Fruit fly (Drosophila melanogaster) whole organism, wandering third instar larva: ENCODE data around the gene CG17198.

Experiments
- Abd-B ChIP-seq: fragments of >200 bp; optimal IDR thresholded peaks from 2 replicates; lab custom pipeline; 2017; ENCODE audit warnings: missing biosample characterization, missing genetic modification characterization
- CG32264 ChIP-seq: fragments of 200-800 bp; sonication (Bioruptor generic); optimal IDR thresholded peaks from 2 replicates; lab custom pipeline; 2016; ENCODE audit warnings: missing biosample characterization, missing genetic modification characterization
- CG9705 ChIP-seq: fragments of 200-800 bp; sonication (Bioruptor generic); optimal IDR thresholded peaks from 2 replicates; lab custom pipeline; 2018; ENCODE audit warnings: missing biosample characterization, mild to moderate bottlenecking, missing genetic modification characterization
- CrebA ChIP-seq: fragments of 200-800 bp; sonication (Bioruptor generic); optimal IDR thresholded peaks from 2 replicates; lab custom pipeline; 2016; ENCODE audit warnings: missing biosample characterization, mild to moderate bottlenecking, missing genetic modification characterization, borderline replicate concordance
- Dfd ChIP-seq: fragments of >200 bp; optimal IDR thresholded peaks from 2 replicates; lab custom pipeline; 2017; ENCODE audit warnings: missing biosample characterization, missing genetic modification characterization
- Dif ChIP-seq: fragments of 200-275, 200-300 bp; sonication (Bioruptor generic); optimal IDR thresholded peaks from 2 replicates; lab custom pipeline; 2018; ENCODE audit warnings: missing biosample characterization, missing genetic modification characterization; ENCODE audit not compliant: partially characterized antibody
- GATAd ChIP-seq: sonication (Bioruptor generic); optimal IDR thresholded peaks from 2 replicates; lab custom pipeline; 2016; ENCODE audit warnings: missing biosample characterization, missing genetic modification characterization
- HLH106 ChIP-seq: fragments of 200-800 bp; optimal IDR thresholded peaks from 3 replicates; lab custom pipeline; 2019; ENCODE audit warnings: missing biosample characterization, mild to moderate bottlenecking, missing genetic modification characterization, moderate library complexity
- Hr78 ChIP-seq: fragments of >200 bp; optimal IDR thresholded peaks from 2 replicates; lab custom pipeline; 2017; ENCODE audit warnings: missing biosample characterization, missing genetic modification characterization
- Hr83 ChIP-seq: fragments of 200-300 bp; sonication (Bioruptor generic); optimal IDR thresholded peaks from 2 replicates; lab custom pipeline; 2016; ENCODE audit warnings: missing biosample characterization, mild to moderate bottlenecking, missing genetic modification characterization, moderate library complexity; ENCODE audit not compliant: poor library complexity, severe bottlenecking
- Jra ChIP-seq: sonication (Bioruptor generic); optimal IDR thresholded peaks from 2 replicates; lab custom pipeline; 2016; ENCODE audit warnings: missing biosample characterization, missing genetic modification characterization
- Mio ChIP-seq: sonication (Bioruptor generic); optimal IDR thresholded peaks from 2 replicates; lab custom pipeline; 2016; ENCODE audit warnings: missing biosample characterization, missing genetic modification characterization
- Myc ChIP-seq: fragments of >200 bp; optimal IDR thresholded peaks from 2 replicates; lab custom pipeline; 2017
- N ChIP-seq: fragments of >200 bp; optimal IDR thresholded peaks from 2 replicates; lab custom pipeline; 2018; ENCODE audit warnings: missing biosample characterization, missing external identifiers, missing genetic modification characterization
- OdsH ChIP-seq: fragments of 200-800 bp; sonication (Bioruptor generic); optimal IDR thresholded peaks from 2 replicates; lab custom pipeline; 2016; ENCODE audit warnings: missing biosample characterization, mild to moderate bottlenecking, missing genetic modification characterization
- Rel ChIP-seq, 2 experiments: fragments of 200-800 bp; sonication (Bioruptor generic) in 1 of 2; optimal IDR thresholded peaks; 2 replicates in 1 of 2; 3 replicates in 1 of 2; lab custom pipeline; 2016 to 2019; ENCODE audit warnings: mild to moderate bottlenecking in 2 of 2, missing biosample characterization in 2 of 2, missing genetic modification characterization in 2 of 2, moderate library complexity in 1 of 2
- Sp1 ChIP-seq: fragments of 200-800 bp; sonication (Bioruptor generic); optimal IDR thresholded peaks from 3 replicates; lab custom pipeline; 2019; ENCODE audit warnings: missing biosample characterization, mild to moderate bottlenecking, missing genetic modification characterization, moderate library complexity
- Vsx2 ChIP-seq: fragments of 200-300, 225-300 bp; sonication (Bioruptor generic); optimal IDR thresholded peaks from 2 replicates; lab custom pipeline; 2018; ENCODE audit warnings: missing biosample characterization, missing genetic modification characterization; ENCODE audit not compliant: partially characterized antibody
- br ChIP-seq: fragments of 200-800 bp; sonication (Bioruptor generic); optimal IDR thresholded peaks from 2 replicates; lab custom pipeline; 2016; ENCODE audit warnings: missing biosample characterization, missing genetic modification characterization
- brk ChIP-seq: fragments of 200-800 bp; sonication (Bioruptor generic); optimal IDR thresholded peaks from 2 replicates; lab custom pipeline; 2016; ENCODE audit warnings: missing biosample characterization, mild to moderate bottlenecking, missing genetic modification characterization
- dmrt93B ChIP-seq: fragments of 200-800 bp; sonication (Bioruptor generic); optimal IDR thresholded peaks from 2 replicates; lab custom pipeline; 2018; ENCODE audit warnings: missing biosample characterization, mild to moderate bottlenecking, missing genetic modification characterization
- dsf ChIP-seq: sonication (Bioruptor generic); optimal IDR thresholded peaks from 2 replicates; lab custom pipeline; 2016; ENCODE audit warnings: missing biosample characterization, missing genetic modification characterization, borderline replicate concordance
- ey ChIP-seq: fragments of 200-800 bp; sonication (Bioruptor generic); optimal IDR thresholded peaks from 2 replicates; lab custom pipeline; 2016; ENCODE audit warnings: missing biosample characterization, missing genetic modification characterization
- foxo ChIP-seq, 2 experiments: fragments of 200-800 bp; sonication (Bioruptor generic); optimal IDR thresholded peaks; 2 replicates in 1 of 2; 3 replicates in 1 of 2; lab custom pipeline; 2016 to 2017; ENCODE audit warnings: missing biosample characterization in 2 of 2, missing genetic modification characterization in 2 of 2
- fru ChIP-seq: fragments of 200-800 bp; sonication (Bioruptor generic); optimal IDR thresholded peaks from 3 replicates; lab custom pipeline; 2016; ENCODE audit warnings: missing biosample characterization, mild to moderate bottlenecking, missing genetic modification characterization
- h ChIP-seq: fragments of 200-800 bp; sonication (Bioruptor generic); optimal IDR thresholded peaks from 3 replicates; lab custom pipeline; 2016; ENCODE audit warnings: missing biosample characterization, mild to moderate bottlenecking, missing genetic modification characterization
- jim ChIP-seq: fragments of 175-275, 200-325 bp; sonication (Bioruptor generic); optimal IDR thresholded peaks from 2 replicates; lab custom pipeline; 2016; ENCODE audit warnings: missing biosample characterization, mild to moderate bottlenecking, missing genetic modification characterization
- lola ChIP-seq: fragments of >200 bp; optimal IDR thresholded peaks from 2 replicates; lab custom pipeline; 2017; ENCODE audit warnings: missing biosample characterization, missing genetic modification characterization
- pan ChIP-seq: fragments of >200 bp; optimal IDR thresholded peaks from 2 replicates; lab custom pipeline; 2017
- rgr ChIP-seq: fragments of 200-800 bp; sonication (Bioruptor generic); optimal IDR thresholded peaks from 3 replicates; lab custom pipeline; 2016; ENCODE audit warnings: missing biosample characterization, mild to moderate bottlenecking, missing genetic modification characterization
- sage ChIP-seq: fragments of 200-800 bp; sonication (Bioruptor generic); optimal IDR thresholded peaks from 2 replicates; lab custom pipeline; 2016; ENCODE audit warnings: missing biosample characterization, mild to moderate bottlenecking, missing genetic modification characterization
- sv ChIP-seq: fragments of 200-800 bp; sonication (Bioruptor generic); optimal IDR thresholded peaks from 3 replicates; lab custom pipeline; 2016; ENCODE audit warnings: missing biosample characterization, missing genetic modification characterization
- tai ChIP-seq: sonication (Bioruptor generic); optimal IDR thresholded peaks from 2 replicates; lab custom pipeline; 2016; ENCODE audit warnings: missing biosample characterization, missing genetic modification characterization
- usp ChIP-seq: fragments of >200 bp; optimal IDR thresholded peaks from 2 replicates; lab custom pipeline; 2017; ENCODE audit warnings: missing biosample characterization, missing genetic modification characterization
- woc ChIP-seq: sonication (Bioruptor generic); optimal IDR thresholded peaks from 2 replicates; lab custom pipeline; 2016; ENCODE audit warnings: missing biosample characterization, mild to moderate bottlenecking, missing genetic modification characterization

The CG17198 gene

dm6 chr3R:25775269-25775668 is at the start of gene CG17198, which contains the start of gene CG17197:
Gene CG17198, minus strand, starts transcription at chr3R:25775369.
Gene CG17197, minus strand, starts transcription at chr3R:25775369.
- TF ChIP-seq usp (no peak), N (GFP tag; lab: Kevin White, UChicago) (no peak), br (GFP tag; lab: Kevin White, UChicago) (no peak), CG32264 (GFP tag; lab: Kevin White, UChicago) (no peak), rgr (no peak), Dif (no peak), woc (GFP tag; lab: Kevin White, UChicago) (no peak), lola (GFP tag; lab: Kevin White, UChicago) (no peak), tai (GFP tag; lab: Kevin White, UChicago) (no peak), Abd-B (no peak), Dfd (no peak), pan (lab: Kevin White, UChicago) (no peak), sv (no peak), jim (GFP tag; lab: Kevin White, UChicago) (no peak), Hr78 (no peak)

DNA sequence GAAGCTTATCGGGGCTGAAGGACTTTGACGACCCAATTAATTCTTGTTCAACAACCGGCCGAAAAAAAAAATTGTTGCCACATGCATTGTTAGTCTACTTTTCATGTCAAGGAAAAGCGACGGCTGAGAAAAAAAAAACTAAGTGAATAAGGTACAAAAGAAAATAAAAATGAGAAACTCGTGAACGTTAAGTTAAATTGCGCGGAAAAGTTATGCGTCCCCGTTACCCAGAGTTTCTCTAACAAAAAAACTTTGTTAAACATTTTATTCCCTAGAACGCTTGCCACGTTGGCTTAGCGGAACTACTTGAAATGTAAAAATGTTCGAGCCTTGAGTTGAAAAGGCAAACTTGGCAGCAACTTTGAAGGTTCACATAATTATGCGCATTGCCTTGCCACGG is 40.0 kb upstream of the CG17198 start, which contains the start of gene CG14354:
Gene CG14354 (plus strand): TSS at position 301 of the 400 bp plus-strand sequence.
- TF ChIP-seq br (GFP tag; lab: Kevin White, UChicago) (no peak), rgr (no peak), Hr83 (GFP tag; lab: Kevin White, UChicago) (no peak), pan (lab: Kevin White, UChicago) (no peak), Myc (lab: Kevin White, UChicago) (no peak), CrebA (GFP tag; lab: Kevin White, UChicago) (no peak), CG9705 (GFP tag; lab: Kevin White, UChicago) (no peak)

DNA sequence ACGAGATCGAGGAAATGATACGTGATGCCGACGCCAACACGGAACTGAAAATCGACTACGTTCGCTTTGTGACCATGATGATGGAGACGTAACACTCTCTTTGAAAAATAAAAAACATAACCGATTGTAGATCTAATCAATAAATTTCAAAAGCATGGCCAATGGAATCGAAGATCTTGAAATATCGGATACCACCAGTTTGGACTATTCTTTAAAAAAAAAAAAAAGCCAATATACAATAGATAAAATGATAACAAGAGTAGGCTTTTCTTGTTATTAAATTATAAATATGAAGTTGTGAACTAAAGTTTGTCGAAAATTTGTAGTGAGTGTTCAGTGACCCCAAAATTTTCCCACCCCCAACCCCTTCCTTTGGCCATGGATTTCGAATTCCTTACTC is 36.4 kb upstream of the CG17198 start, which contains the start of the genes Acam and CG17770:
Gene Acam (plus strand): TSS at position 301 of the 400 bp plus-strand sequence.
Gene CG17770 (plus strand): TSS at position 301 of the 400 bp plus-strand sequence.
- TF ChIP-seq Rel (GFP tag; optimal IDR thresholded peaks at IDR 0.05; lab: Kevin White, UChicago) (no peak), Rel (tag; optimal IDR thresholded peaks at IDR 0.05; lab: Kevin White, UChicago) (no peak), Myc (lab: Kevin White, UChicago) (no peak), Sp1 (no peak), N (GFP tag; lab: Kevin White, UChicago) (no peak), Hr83 (GFP tag; lab: Kevin White, UChicago) (no peak), h (GFP tag; lab: Kevin White, UChicago) (no peak), Dif (no peak), fru (GFP tag; lab: Kevin White, UChicago) (no peak), jim (GFP tag; lab: Kevin White, UChicago) (no peak), Vsx2 (GFP tag; lab: Kevin White, UChicago) (no peak), dmrt93B (GFP tag; lab: Kevin White, UChicago) (no peak), rgr (no peak), pan (lab: Kevin White, UChicago) (no peak), Hr78 (no peak), Dfd (no peak), brk (GFP tag; lab: Kevin White, UChicago) (no peak)
- TF ChIP-seq, all 38 proteins: peak for 0

DNA sequence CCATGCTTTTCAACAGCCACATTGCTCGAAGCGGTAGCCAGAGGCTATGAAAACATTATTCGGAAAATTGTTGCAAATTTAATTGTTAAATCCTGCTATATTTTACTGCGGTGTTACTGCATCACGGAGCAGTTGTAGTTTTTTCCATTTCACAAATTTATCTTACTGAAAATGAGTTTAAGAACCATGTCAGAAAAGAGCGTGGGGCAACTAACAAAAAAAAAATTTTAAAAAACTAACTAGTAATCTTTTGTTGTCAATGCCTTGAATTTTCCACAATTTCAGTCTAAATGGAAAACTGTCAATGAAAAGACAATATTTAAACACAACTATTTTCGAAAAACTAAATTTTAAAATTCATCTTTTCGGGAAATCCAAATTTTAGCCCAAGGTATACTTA is 35.6 kb upstream of the CG17198 start, which contains the start of gene CG5024:
Gene CG5024 (plus strand): TSS at position 301 of the 400 bp plus-strand sequence.
- TF ChIP-seq GATAd, result no peak
- no peak for TF ChIP-seq N (GFP tag; lab: Kevin White, UChicago)
- TF ChIP-seq jim (GFP tag; lab: Kevin White, UChicago), result no peak
- no peak for TF ChIP-seq lola (GFP tag; lab: Kevin White, UChicago)
- TF ChIP-seq sage (GFP tag; lab: Kevin White, UChicago), result no peak
- TF ChIP-seq Myc (lab: Kevin White, UChicago), result no peak
- no peak for TF ChIP-seq Dif
- no peak for TF ChIP-seq woc (GFP tag; lab: Kevin White, UChicago)
- no peak for TF ChIP-seq foxo (GFP tag; optimal IDR thresholded peaks at IDR 0.05; lab: Kevin White, UChicago)
- no peak for TF ChIP-seq usp
- no peak for TF ChIP-seq rgr
- TF ChIP-seq Hr83 (GFP tag; lab: Kevin White, UChicago), result no peak
- no peak for TF ChIP-seq tai (GFP tag; lab: Kevin White, UChicago)
- no peak for TF ChIP-seq CG32264 (GFP tag; lab: Kevin White, UChicago)
- no peak for TF ChIP-seq CrebA (GFP tag; lab: Kevin White, UChicago)

DNA sequence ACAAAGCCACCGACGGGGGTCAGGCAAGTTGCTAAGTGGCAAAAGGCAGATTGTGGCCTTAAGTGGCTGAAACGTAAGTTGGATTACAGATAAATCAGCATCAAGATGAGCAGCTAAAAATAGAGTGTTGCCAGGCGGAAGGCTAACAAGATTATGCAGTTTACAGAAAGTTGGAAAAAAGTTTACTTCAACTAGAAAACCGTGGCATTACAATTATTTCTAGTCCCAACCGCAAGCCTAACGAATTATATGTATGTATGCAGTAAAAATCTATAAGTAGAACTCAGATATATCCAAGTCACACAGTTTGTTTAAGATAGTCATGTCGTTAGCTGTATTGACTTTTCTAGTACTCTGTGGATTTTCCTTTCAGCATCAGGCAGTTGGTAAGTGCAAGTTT is 31.0 kb upstream of the CG17198 start, which contains the start of gene BG642167:
Gene BG642167 (plus strand): TSS at position 301 of the 400 bp plus-strand sequence.
- TF ChIP-seq Dif, result no peak
- TF ChIP-seq sv, result no peak
- TF ChIP-seq dmrt93B (GFP tag; lab: Kevin White, UChicago), result no peak
- TF ChIP-seq OdsH, result no peak
- TF ChIP-seq Mio (GFP tag; lab: Kevin White, UChicago), result no peak
- no peak for TF ChIP-seq Hr78
- TF ChIP-seq brk (GFP tag; lab: Kevin White, UChicago), result no peak
- no peak for TF ChIP-seq usp
- no peak for TF ChIP-seq CrebA (GFP tag; lab: Kevin White, UChicago)
- TF ChIP-seq Hr83 (GFP tag; lab: Kevin White, UChicago), result no peak
- no peak for TF ChIP-seq HLH106
- no peak for TF ChIP-seq dsf
- TF ChIP-seq jim (GFP tag; lab: Kevin White, UChicago), result no peak
- no peak for TF ChIP-seq ey (GFP tag; lab: Kevin White, UChicago)
- no peak for TF ChIP-seq sage (GFP tag; lab: Kevin White, UChicago)
- no peak for TF ChIP-seq woc (GFP tag; lab: Kevin White, UChicago)
- TF ChIP-seq Jra (GFP tag; lab: Kevin White, UChicago), result no peak
- TF ChIP-seq h (GFP tag; lab: Kevin White, UChicago), result no peak
- no peak for TF ChIP-seq rgr
